Worm (Caenorhabditis elegans) whole organism, early embryonic: ENCODE results near the gene F23B12.1.

Source experiments
- B0310.2 ChIP-seq: sonication (generic microtip); optimal IDR thresholded peaks from 2 replicates; lab custom pipeline; 2016; ENCODE audit warnings: mild to moderate bottlenecking, missing genetic modification characterization, missing compliant biosample characterization
- ama-1 ChIP-seq: fragments of 150-350 bp; optimal IDR thresholded peaks from 2 replicates; lab custom pipeline; 2014
- sea-1 ChIP-seq: fragments of 200-800 bp; sonication (Bioruptor generic); conservative IDR thresholded peaks from 2 replicates; pipeline ENCODE4 v1.3.6; 2022; ENCODE audit warnings: missing genetic modification characterization, missing compliant biosample characterization
- tbx-37 ChIP-seq: fragments of 200-800 bp; sonication (Bioruptor generic); conservative IDR thresholded peaks from 2 replicates; pipeline ENCODE4 v1.3.6; 2022; ENCODE audit warnings: missing genetic modification reagents, missing genetic modification characterization, missing compliant biosample characterization

- TF ChIP-seq B0310.2 (tag; lab: Kevin White, UChicago) (no peak), ama-1 (lab: Kevin White, UChicago) (no peak), tbx-37 (no peak), sea-1 (GFP tag; lab: Robert Waterston, UW) (no peak)
These were observed 10.3 kb downstream of the F23B12.1 start for ce11 chrV:14439236-14439635.
